Worm (Caenorhabditis elegans) whole organism, L3 larva: Measurements from ENCODE around the gene F48G7.12.
A peak's percentile ranks its signal among the peaks of the same experiment; 100 is the strongest.

Experiments used
- aly-2 ChIP-seq: fragments of 150-350 bp; optimal IDR thresholded peaks from 2 replicates; lab custom pipeline; 2014; ENCODE audit warnings: missing biosample characterization, missing genetic modification characterization
- ceh-16 ChIP-seq: sonication (generic microtip); optimal IDR thresholded peaks from 2 replicates; lab custom pipeline; 2017; ENCODE audit warnings: missing biosample characterization, missing genetic modification characterization
- ceh-28 ChIP-seq: fragments of 150-350 bp; optimal IDR thresholded peaks from 2 replicates; lab custom pipeline; 2014; ENCODE audit warnings: missing biosample characterization, missing genetic modification reagents, missing genetic modification characterization
- ceh-82 ChIP-seq: fragments of 150-350 bp; optimal IDR thresholded peaks from 2 replicates; lab custom pipeline; 2014; ENCODE audit warnings: missing biosample characterization, missing genetic modification characterization
- egl-5 ChIP-seq: fragments of 150-350 bp; optimal IDR thresholded peaks from 2 replicates; lab custom pipeline; 2017; ENCODE audit warnings: missing biosample characterization, missing genetic modification reagents, missing genetic modification characterization, inconsistent platforms
- elt-1 ChIP-seq: fragments of 150-350 bp; optimal IDR thresholded peaks from 2 replicates; lab custom pipeline; 2014; ENCODE audit warnings: missing biosample characterization, missing genetic modification characterization
- elt-2 ChIP-seq: sonication (generic microtip); optimal IDR thresholded peaks from 2 replicates; lab custom pipeline; 2016; ENCODE audit warnings: missing genetic modification reagents, mild to moderate bottlenecking, missing genetic modification characterization, missing compliant biosample characterization
- eor-1 ChIP-seq, 2 experiments: fragments of 150-350 bp; optimal IDR thresholded peaks; 2 replicates each; lab custom pipeline; 2014 to 2018; ENCODE audit warnings: missing biosample characterization in 2 of 2, missing genetic modification characterization in 2 of 2
- hmg-11 ChIP-seq: sonication (generic microtip); optimal IDR thresholded peaks from 2 replicates; lab custom pipeline; 2016; ENCODE audit warnings: missing genetic modification characterization, missing compliant biosample characterization
- jun-1 ChIP-seq: fragments of 150-350 bp; optimal IDR thresholded peaks from 2 replicates; lab custom pipeline; 2014; ENCODE audit warnings: missing biosample characterization, missing genetic modification reagents, missing genetic modification characterization
- mdl-1 ChIP-seq: fragments of 150-350 bp; optimal IDR thresholded peaks from 2 replicates; lab custom pipeline; 2014; ENCODE audit warnings: missing biosample characterization, missing genetic modification characterization
- mml-1 ChIP-seq: fragments of 150-350 bp; sonication (generic microtip); optimal IDR thresholded peaks from 3 replicates; lab custom pipeline; 2014; ENCODE audit warnings: missing biosample characterization, missing genetic modification characterization
- nfya-1 ChIP-seq: sonication (generic microtip); optimal IDR thresholded peaks from 2 replicates; lab custom pipeline; 2017; ENCODE audit warnings: missing genetic modification characterization, mild to moderate bottlenecking, missing compliant biosample characterization, antibody characterized with exemption, moderate library complexity; ENCODE audit not compliant: insufficient read depth
- nhr-23 ChIP-seq: fragments of 150-350 bp; optimal IDR thresholded peaks from 2 replicates; lab custom pipeline; 2014; ENCODE audit warnings: missing biosample characterization, missing genetic modification reagents, missing genetic modification characterization
- nhr-237 ChIP-seq: fragments of 150-350 bp; optimal IDR thresholded peaks from 2 replicates; lab custom pipeline; 2014; ENCODE audit warnings: missing biosample characterization, missing genetic modification characterization
- nhr-28 ChIP-seq: fragments of 150-350 bp; optimal IDR thresholded peaks from 2 replicates; lab custom pipeline; 2014; ENCODE audit warnings: missing biosample characterization, missing genetic modification characterization
- nhr-43 ChIP-seq: sonication (generic microtip); optimal IDR thresholded peaks from 2 replicates; lab custom pipeline; 2016; ENCODE audit warnings: mild to moderate bottlenecking, missing genetic modification characterization, missing compliant biosample characterization; ENCODE audit not compliant: poor library complexity, severe bottlenecking
- nhr-67 ChIP-seq: fragments of 150-350 bp; optimal IDR thresholded peaks from 2 replicates; lab custom pipeline; 2014; ENCODE audit warnings: missing biosample characterization, missing genetic modification characterization
- nhr-76 ChIP-seq: fragments of 150-350 bp; sonication (generic microtip); optimal IDR thresholded peaks from 5 replicates; lab custom pipeline; 2014; ENCODE audit warnings: missing biosample characterization, missing genetic modification characterization
- pha-4 ChIP-seq: fragments of 150-350 bp; optimal IDR thresholded peaks from 2 replicates; lab custom pipeline; 2014; ENCODE audit warnings: missing biosample characterization, missing genetic modification reagents, missing genetic modification characterization
- pqm-1 ChIP-seq: fragments of 150-350 bp; optimal IDR thresholded peaks from 2 replicates; lab custom pipeline; 2017; ENCODE audit warnings: missing biosample characterization, missing genetic modification characterization, inconsistent platforms
- sea-2 ChIP-seq: fragments of 150-350 bp; sonication (generic microtip); optimal IDR thresholded peaks from 4 replicates; lab custom pipeline; 2014; ENCODE audit warnings: missing biosample characterization, missing genetic modification reagents, missing genetic modification characterization
- skn-1 ChIP-seq: fragments of 150-350 bp; optimal IDR thresholded peaks from 2 replicates; lab custom pipeline; 2014; ENCODE audit warnings: missing biosample characterization, missing genetic modification characterization
- snpc-4 ChIP-seq: fragments of 150-350 bp; optimal IDR thresholded peaks from 2 replicates; lab custom pipeline; 2014; ENCODE audit warnings: missing biosample characterization, missing genetic modification characterization
- tbx-2 ChIP-seq: sonication (generic microtip); optimal IDR thresholded peaks from 2 replicates; lab custom pipeline; 2016; ENCODE audit warnings: mild to moderate bottlenecking, missing genetic modification characterization, missing compliant biosample characterization
- unc-62 ChIP-seq: fragments of 150-350 bp; sonication (generic microtip); optimal IDR thresholded peaks from 4 replicates; lab custom pipeline; 2014; ENCODE audit warnings: missing biosample characterization, missing genetic modification reagents, missing genetic modification characterization
- ztf-11 ChIP-seq: fragments of 150-350 bp; optimal IDR thresholded peaks from 2 replicates; lab custom pipeline; 2014; ENCODE audit warnings: missing biosample characterization, missing genetic modification characterization
- ztf-4 ChIP-seq: fragments of 150-350 bp; optimal IDR thresholded peaks from 2 replicates; lab custom pipeline; 2014; ENCODE audit warnings: missing biosample characterization, missing genetic modification characterization

F48G7.12 gene

ce11 chrV:628527-628926 lies 17.5 kb downstream of the F48G7.12 start, which contains the start of gene F48G7.9:
Gene F48G7.9 (minus strand): TSS chrV:628627.
- TF ChIP-seq nhr-23 (tag; lab: Kevin White, UChicago), result no peak
- no peak for TF ChIP-seq nhr-237 (tag; lab: Kevin White, UChicago)
- TF ChIP-seq nhr-76 (tag; lab: Kevin White, UChicago), result no peak
- TF ChIP-seq egl-5, result no peak
- no peak for TF ChIP-seq hmg-11 (tag; lab: Kevin White, UChicago)
- TF ChIP-seq mml-1 (tag; lab: Kevin White, UChicago), result no peak
- no peak for TF ChIP-seq snpc-4 (tag; lab: Kevin White, UChicago)
- TF ChIP-seq nhr-43 (tag; lab: Kevin White, UChicago), result no peak
- no peak for TF ChIP-seq ceh-16 (tag; lab: Kevin White, UChicago)
- no peak for TF ChIP-seq unc-62 (GFP tag; lab: Kevin White, UChicago)
- no peak for TF ChIP-seq mdl-1 (tag; lab: Kevin White, UChicago)
- TF ChIP-seq tbx-2 (tag; lab: Kevin White, UChicago), result no peak
- no peak for TF ChIP-seq ztf-4 (tag; lab: Kevin White, UChicago)

- TF ChIP-seq sea-2 (GFP tag; lab: Kevin White, UChicago) (no peak), ceh-16 (tag; lab: Kevin White, UChicago) (no peak)
- TF ChIP-seq, all 47 proteins: peak for 0
Observed at ce11 chrV:627585-627984, 18.4 kb downstream of the F48G7.12 start, which contains the start of gene F48G7.8. Gene F48G7.8 (minus strand): TSS chrV:627685.

- no peak for TF ChIP-seq nhr-28 (tag; lab: Kevin White, UChicago)
Observed at ce11 chrV:626321-626720, 19.7 kb downstream of the F48G7.12 start, which contains the start of gene F48G7.7. Gene F48G7.7 (minus strand): TSS chrV:626421.

- no peak for TF ChIP-seq nhr-76 (tag; lab: Kevin White, UChicago)
- no peak for TF ChIP-seq eor-1 (tag; optimal IDR thresholded peaks at IDR 0.05; lab: Kevin White, UChicago)
- TF ChIP-seq elt-2, result no peak
- no peak for TF ChIP-seq elt-1 (tag; lab: Kevin White, UChicago)
- TF ChIP-seq egl-5, result no peak
- TF ChIP-seq ztf-4 (tag; lab: Kevin White, UChicago), result no peak
- no peak for TF ChIP-seq nhr-67 (tag; lab: Kevin White, UChicago)
Observed at ce11 chrV:624922-625321, 21.1 kb downstream of the F48G7.12 start, which contains the start of gene srt-17. Gene srt-17 (minus strand): TSS chrV:625022.

DNA sequence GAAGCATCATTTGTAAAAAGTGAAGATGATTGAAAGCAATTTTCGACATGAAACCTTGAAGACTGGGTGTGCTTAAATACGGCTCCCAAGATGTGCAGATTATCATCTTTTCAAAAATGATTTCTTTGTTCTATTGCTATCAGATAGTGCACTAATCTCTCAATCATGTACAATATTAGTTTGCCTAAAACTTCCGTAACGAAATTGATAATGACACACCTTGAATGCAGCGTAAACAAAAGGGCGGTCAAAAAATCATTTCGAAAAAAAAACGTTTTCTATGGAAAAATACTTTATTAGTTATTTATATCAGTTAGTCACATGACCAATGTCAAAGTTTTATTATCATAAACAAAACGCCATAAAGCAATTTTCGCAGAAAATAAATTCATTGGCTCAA lies 23.1 kb downstream of the F48G7.12 start, which contains the start of gene F48G7.5:
TSS of gene F48G7.5 (minus strand) at position 34 of the 400 bp plus-strand sequence.
- TF ChIP-seq pqm-1 (tag; lab: Kevin White, UChicago), result peak; percentile 64
- peak; percentile 36 for TF ChIP-seq pha-4 (tag; lab: Kevin White, UChicago)
- no peak for TF ChIP-seq elt-1 (tag; lab: Kevin White, UChicago)
- peak; percentile 56 for TF ChIP-seq elt-2
- TF ChIP-seq tbx-2 (tag; lab: Kevin White, UChicago), result no peak

ce11 chrV:620987-621386 lies 25.0 kb downstream of the F48G7.12 start:
- no peak for TF ChIP-seq aly-2 (tag; lab: Kevin White, UChicago)
- no peak for TF ChIP-seq ztf-11 (tag; lab: Kevin White, UChicago)
- no peak for TF ChIP-seq ztf-4 (tag; lab: Kevin White, UChicago)
- TF ChIP-seq nhr-43 (tag; lab: Kevin White, UChicago), result no peak
- no peak for TF ChIP-seq nhr-76 (tag; lab: Kevin White, UChicago)
- TF ChIP-seq ceh-28 (tag; lab: Kevin White, UChicago), result no peak
- TF ChIP-seq nhr-67 (tag; lab: Kevin White, UChicago), result no peak
- TF ChIP-seq mml-1 (tag; lab: Kevin White, UChicago), result no peak
- TF ChIP-seq nhr-28 (tag; lab: Kevin White, UChicago), result no peak
- no peak for TF ChIP-seq pha-4 (tag; lab: Kevin White, UChicago)
- TF ChIP-seq jun-1 (tag; lab: Kevin White, UChicago), result no peak
- TF ChIP-seq skn-1 (tag; lab: Kevin White, UChicago), result no peak
- no peak for TF ChIP-seq elt-2
- TF ChIP-seq ceh-82 (tag; lab: Kevin White, UChicago), result no peak
- TF ChIP-seq nfya-1 (tag; lab: Kevin White, UChicago), result no peak
